Worm (Caenorhabditis elegans) whole organism, early embryonic: ENCODE results near the gene F17E9.16.

Source experiments
- B0310.2 ChIP-seq: sonication (generic microtip); optimal IDR thresholded peaks from 2 replicates; lab custom pipeline; 2016; ENCODE audit warnings: mild to moderate bottlenecking, missing genetic modification characterization, missing compliant biosample characterization
- F13C5.2 ChIP-seq: sonication (generic microtip); optimal IDR thresholded peaks from 2 replicates; lab custom pipeline; 2017; ENCODE audit warnings: mild to moderate bottlenecking, missing genetic modification characterization, inconsistent platforms, missing compliant biosample characterization
- ama-1 ChIP-seq: fragments of 150-350 bp; optimal IDR thresholded peaks from 2 replicates; lab custom pipeline; 2014
- ceh-13 ChIP-seq: fragments of 200-800 bp; sonication (Bioruptor generic); optimal IDR thresholded peaks from 2 replicates; lab custom pipeline; 2018; ENCODE audit warnings: mild to moderate bottlenecking, missing genetic modification characterization, missing compliant biosample characterization
- ets-7 ChIP-seq: sonication (generic microtip); optimal IDR thresholded peaks from 2 replicates; lab custom pipeline; 2016; ENCODE audit warnings: missing genotype, missing genetic modification characterization, missing compliant biosample characterization
- flt-1 ChIP-seq: fragments of 200-800 bp; sonication (Bioruptor generic); IDR thresholded peaks from 2 replicates; pipeline ENCODE4 v1.3.6; 2022; ENCODE audit warnings: missing genetic modification characterization, missing compliant biosample characterization
- hmbx-1 ChIP-seq: sonication (generic microtip); optimal IDR thresholded peaks from 2 replicates; lab custom pipeline; 2016; ENCODE audit warnings: mild to moderate bottlenecking, missing genetic modification characterization, missing compliant biosample characterization
- hmg-4 ChIP-seq: fragments of 200-800 bp; sonication (Bioruptor generic); optimal IDR thresholded peaks from 2 replicates; lab custom pipeline; 2018; ENCODE audit warnings: mild to moderate bottlenecking, missing genetic modification characterization, missing compliant biosample characterization
- hnd-1 ChIP-seq: sonication (generic microtip); optimal IDR thresholded peaks from 2 replicates; lab custom pipeline; 2016; ENCODE audit warnings: missing genetic modification characterization, missing compliant biosample characterization
- pes-1 ChIP-seq: fragments of 200-800 bp; sonication (Bioruptor generic); IDR thresholded peaks from 2 replicates; pipeline ENCODE4 v1.3.6; 2022; ENCODE audit warnings: missing genetic modification reagents, missing genetic modification characterization, missing compliant biosample characterization
- scrt-1 ChIP-seq: fragments of 200-800 bp; sonication (Bioruptor generic); IDR thresholded peaks from 2 replicates; pipeline ENCODE4 v1.3.6; 2022; ENCODE audit warnings: missing genetic modification characterization, missing compliant biosample characterization
- sea-1 ChIP-seq: fragments of 200-800 bp; sonication (Bioruptor generic); conservative IDR thresholded peaks from 2 replicates; pipeline ENCODE4 v1.3.6; 2022; ENCODE audit warnings: missing genetic modification characterization, missing compliant biosample characterization
- tbx-11 ChIP-seq: fragments of 200-800 bp; sonication (Bioruptor generic); IDR thresholded peaks from 2 replicates; pipeline ENCODE4 v1.3.6; 2022; ENCODE audit warnings: missing genetic modification characterization, missing compliant biosample characterization
- tra-4 ChIP-seq: sonication (generic microtip); optimal IDR thresholded peaks from 2 replicates; lab custom pipeline; 2017; ENCODE audit warnings: missing genetic modification characterization, missing compliant biosample characterization

DNA sequence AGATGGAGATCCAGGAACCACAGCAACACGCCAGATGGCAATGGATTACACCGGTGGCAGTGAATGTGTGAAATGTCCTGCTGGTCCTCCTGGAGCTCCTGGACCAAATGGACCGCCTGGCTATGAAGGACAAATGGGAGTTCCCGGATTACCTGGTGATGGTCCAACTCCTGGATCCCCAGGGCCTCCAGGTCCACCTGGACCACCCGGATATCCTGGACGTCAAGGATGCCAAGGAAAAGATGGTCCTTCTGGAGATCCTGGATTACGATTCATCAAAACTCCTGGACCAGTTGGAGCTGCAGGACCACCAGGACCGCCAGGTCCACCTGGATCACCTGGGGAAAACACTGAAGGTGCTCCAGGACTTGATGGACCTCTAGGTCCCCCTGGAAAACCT, 5.2 kb downstream of the F17E9.16 start:
- TF ChIP-seq hmbx-1 (tag; lab: Kevin White, UChicago): no peak
- TF ChIP-seq pes-1 (GFP tag; lab: Robert Waterston, UW): no peak
- TF ChIP-seq sea-1 (GFP tag; lab: Robert Waterston, UW): no peak
- TF ChIP-seq scrt-1: no peak
- no peak for TF ChIP-seq B0310.2 (tag; lab: Kevin White, UChicago)
- no peak for TF ChIP-seq ama-1 (lab: Kevin White, UChicago)
- no peak for TF ChIP-seq F13C5.2 (tag; lab: Kevin White, UChicago)
- no peak for TF ChIP-seq ceh-13 (GFP tag; lab: Kevin White, UChicago)
- no peak for TF ChIP-seq hnd-1 (tag; lab: Kevin White, UChicago)
- TF ChIP-seq flt-1 (GFP tag; lab: Robert Waterston, UW): no peak
- TF ChIP-seq hmg-4: no peak
- no peak for TF ChIP-seq tra-4 (tag; lab: Kevin White, UChicago)
- TF ChIP-seq ets-7: no peak
- no peak for TF ChIP-seq tbx-11 (GFP tag; lab: Robert Waterston, UW)
